Worm (Caenorhabditis elegans): Measurements from ENCODE around the gene Y53F4A.2.

- TF ChIP-seq nhr-237 (tag; optimal IDR thresholded peaks at IDR 0.05) (no peak), skn-1 (tag; optimal IDR thresholded peaks at IDR 0.05) (no peak), unc-39 (tag; optimal IDR thresholded peaks at IDR 0.05) (no peak), mdl-1 (tag; optimal IDR thresholded peaks at IDR 0.05) (no peak), snpc-4 (tag; optimal IDR thresholded peaks at IDR 0.05) (no peak), nhr-77 (tag; optimal IDR thresholded peaks at IDR 0.05) (no peak), dmd-4 (tag; optimal IDR thresholded peaks at IDR 0.05) (no peak), lin-11 (tag; optimal IDR thresholded peaks at IDR 0.05) (no peak), zag-1 (tag; optimal IDR thresholded peaks at IDR 0.05) (no peak), nhr-11 (tag; optimal IDR thresholded peaks at IDR 0.05) (no peak), blmp-1 (tag; optimal IDR thresholded peaks at IDR 0.05; ENCODE audit: insufficient read depth) (no peak)
Measured at ce11 chrII:14903611-14904010, 26.7 kb upstream of the Y53F4A.2 start.

Measured in whole organism, L2 larva.